Worm (Caenorhabditis elegans) whole organism, midembryonic: ENCODE results near the gene sri-29.
"Not testable (repeated sequence)": the region's sequence is repeated elsewhere in the genome, so short reads cannot be mapped to it uniquely, and the experiment has no call there.

Experiments used
- T22C8.4 ChIP-seq: fragments of 200-800 bp; sonication (Bioruptor generic); IDR thresholded peaks from 2 replicates; pipeline ENCODE4 v1.3.6; 2022; ENCODE audit warnings: missing genetic modification characterization, missing compliant biosample characterization
- cog-1 ChIP-seq: sonication (generic microtip); optimal IDR thresholded peaks from 2 replicates; lab custom pipeline; 2016; ENCODE audit warnings: missing genetic modification characterization, missing compliant biosample characterization
- flt-1 ChIP-seq: fragments of 200-800 bp; sonication (Bioruptor generic); IDR thresholded peaks from 2 replicates; pipeline ENCODE4 v1.3.6; 2022; ENCODE audit warnings: missing genetic modification characterization, missing compliant biosample characterization
- klf-2 ChIP-seq: fragments of 200-800 bp; sonication (Bioruptor generic); conservative IDR thresholded peaks from 2 replicates; pipeline ENCODE4 v1.3.6; 2022; ENCODE audit warnings: missing genetic modification reagents, missing genetic modification characterization, missing compliant biosample characterization
- med-1 ChIP-seq: sonication (generic microtip); optimal IDR thresholded peaks from 2 replicates; lab custom pipeline; 2017; ENCODE audit warnings: missing genetic modification characterization, mild to moderate bottlenecking, missing compliant biosample characterization, antibody characterized with exemption, missing genetic modification reagents; ENCODE audit not compliant: insufficient read depth
- ref-1 ChIP-seq: fragments of 200-800 bp; sonication (Bioruptor generic); conservative IDR thresholded peaks from 2 replicates; pipeline ENCODE4 v1.3.6; 2022; ENCODE audit warnings: missing genetic modification reagents, missing genetic modification characterization, missing compliant biosample characterization
- tab-1 ChIP-seq: fragments of 200-800 bp; sonication (Bioruptor generic); IDR thresholded peaks from 2 replicates; pipeline ENCODE4 v1.3.6; 2022; ENCODE audit warnings: missing genetic modification characterization, missing compliant biosample characterization
- ztf-23 ChIP-seq: fragments of 200-800 bp; sonication (Bioruptor generic); IDR thresholded peaks from 2 replicates; pipeline ENCODE4 v1.3.6; 2022; ENCODE audit warnings: missing genetic modification reagents, missing genetic modification characterization, missing compliant biosample characterization
- ztf-29 ChIP-seq: fragments of 200-800 bp; sonication (Bioruptor generic); IDR thresholded peaks from 2 replicates; pipeline ENCODE4 v1.3.6; 2022; ENCODE audit warnings: missing genetic modification reagents, missing genetic modification characterization, missing compliant biosample characterization

The sri-29 gene

ce11 chrII:3008400-3008799 lies 35.7 kb upstream of the sri-29 start, which contains the start of gene sdz-5:
sdz-5 (plus strand) TSS chrII:3008700.
- TF ChIP-seq ztf-23 (GFP tag; lab: Robert Waterston, UW) (no peak), med-1 (GFP tag; lab: Kevin White, UChicago) (no peak), ref-1 (GFP tag; lab: Robert Waterston, UW) (no peak), T22C8.4 (no peak), klf-2 (GFP tag; lab: Robert Waterston, UW) (no peak), ztf-29 (GFP tag; lab: Robert Waterston, UW) (no peak), flt-1 (GFP tag; lab: Robert Waterston, UW) (no peak), cog-1 (no peak), tab-1 (GFP tag; lab: Robert Waterston, UW) (no peak)

- no peak for TF ChIP-seq flt-1 (GFP tag; lab: Robert Waterston, UW)
Observed at ce11 chrII:3012133-3012532, 32.0 kb upstream of the sri-29 start, which contains the start of gene C41H7.9. C41H7.9 (minus strand) TSS chrII:3012233.

- TF ChIP-seq cog-1, result no peak
- no peak for TF ChIP-seq med-1 (GFP tag; lab: Kevin White, UChicago)
- TF ChIP-seq flt-1 (GFP tag; lab: Robert Waterston, UW), result 0 out of 2 replicates have a peak, but pooled peaks have one; percentile 2
- no peak for TF ChIP-seq ref-1 (GFP tag; lab: Robert Waterston, UW)
Observed at ce11 chrII:3014196-3014849, 29.8 kb upstream of the sri-29 start, which contains the start of gene C41H7.2. C41H7.2 (plus strand) TSS chrII:3014817.

ce11 chrII:3019807-3020206 lies 24.3 kb upstream of the sri-29 start, which contains the start of gene clec-3:
clec-3 (minus strand) TSS chrII:3019907.
- TF ChIP-seq flt-1 (GFP tag; lab: Robert Waterston, UW) (no peak), ztf-29 (GFP tag; lab: Robert Waterston, UW) (no peak), klf-2 (GFP tag; lab: Robert Waterston, UW) (no peak), tab-1 (GFP tag; lab: Robert Waterston, UW) (no peak), T22C8.4 (no peak), ztf-23 (GFP tag; lab: Robert Waterston, UW) (no peak), med-1 (GFP tag; lab: Kevin White, UChicago) (no peak), ref-1 (GFP tag; lab: Robert Waterston, UW) (no peak), cog-1 (no peak)

- TF ChIP-seq ztf-29 (GFP tag; lab: Robert Waterston, UW), result no peak
- no peak for TF ChIP-seq klf-2 (GFP tag; lab: Robert Waterston, UW)
- TF ChIP-seq ref-1 (GFP tag; lab: Robert Waterston, UW), result no peak
- TF ChIP-seq cog-1, result no peak
Observed at ce11 chrII:3020899-3021298, 23.2 kb upstream of the sri-29 start.

ce11 chrII:3023381-3023935 lies 20.7 kb upstream of the sri-29 start, which contains the start of gene clec-2:
clec-2 (minus strand) TSS chrII:3023431.
- TF ChIP-seq flt-1 (GFP tag; lab: Robert Waterston, UW) (no peak), tab-1 (GFP tag; lab: Robert Waterston, UW) (no peak), ztf-29 (GFP tag; lab: Robert Waterston, UW) (no peak), cog-1 (no peak), ztf-23 (GFP tag; lab: Robert Waterston, UW) (no peak), med-1 (GFP tag; lab: Kevin White, UChicago) (no peak)

ce11 chrII:3024655-3025054 lies 19.5 kb upstream of the sri-29 start:
- TF ChIP-seq flt-1 (GFP tag; lab: Robert Waterston, UW), result no peak
- no peak for TF ChIP-seq klf-2 (GFP tag; lab: Robert Waterston, UW)

- TF ChIP-seq cog-1, result no peak
- TF ChIP-seq ztf-29 (GFP tag; lab: Robert Waterston, UW), result no peak
- no peak for TF ChIP-seq ref-1 (GFP tag; lab: Robert Waterston, UW)
- no peak for TF ChIP-seq ztf-23 (GFP tag; lab: Robert Waterston, UW)
- no peak for TF ChIP-seq klf-2 (GFP tag; lab: Robert Waterston, UW)
- TF ChIP-seq flt-1 (GFP tag; lab: Robert Waterston, UW), result no peak
- TF ChIP-seq T22C8.4, result no peak
- no peak for TF ChIP-seq med-1 (GFP tag; lab: Kevin White, UChicago)
- TF ChIP-seq tab-1 (GFP tag; lab: Robert Waterston, UW), result no peak
Observed at ce11 chrII:3028264-3028663, 15.9 kb upstream of the sri-29 start.

- no peak for TF ChIP-seq ztf-29 (GFP tag; lab: Robert Waterston, UW)
Observed at ce11 chrII:3030416-3030815, 13.7 kb upstream of the sri-29 start.

- not testable (repeated sequence) for TF ChIP-seq klf-2, ref-1, ztf-29 (GFP tag; lab: Robert Waterston, UW)
Observed at ce11 chrII:3032480-3032879, 11.6 kb upstream of the sri-29 start, which contains the start of gene B0454.6. B0454.6 (plus strand) TSS chrII:3032780.
